Worm (Caenorhabditis elegans): ENCODE measurements around the gene F08D12.2.

DNA sequence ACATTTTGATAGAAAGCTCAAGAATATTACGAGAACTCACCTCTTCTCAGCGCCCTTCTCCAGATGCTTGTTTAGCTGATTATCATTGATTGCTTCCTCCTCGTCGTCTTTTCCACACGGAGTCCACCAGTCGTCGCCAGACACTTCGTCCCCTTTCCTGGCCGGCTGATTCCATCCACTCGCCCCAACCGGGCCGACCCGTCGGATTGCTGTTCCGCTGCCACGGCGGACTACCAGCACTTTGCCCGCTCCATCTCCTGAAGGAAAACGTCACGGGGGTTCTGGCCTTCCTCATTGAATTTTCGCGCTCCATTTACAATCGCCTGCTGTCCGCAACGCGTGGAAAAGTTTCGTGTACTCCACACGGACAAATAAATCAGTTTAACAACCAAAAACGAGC lies 1.9 kb downstream of the F08D12.2 start:
- TF ChIP-seq elt-3 (tag; optimal IDR thresholded peaks at IDR 0.05) (no peak), unc-62 (GFP tag; optimal IDR thresholded peaks at IDR 0.05) (no peak), sptf-1 (tag; optimal IDR thresholded peaks at IDR 0.05) (no peak), lin-32 (GFP tag; optimal IDR thresholded peaks at IDR 0.05) (no peak), snpc-4 (tag; optimal IDR thresholded peaks at IDR 0.05) (no peak), mls-2 (tag; optimal IDR thresholded peaks at IDR 0.05) (no peak)

Data from whole organism, mixed stage, embryonic.